Worm (Caenorhabditis elegans) whole organism, late embryonic: Measurements from ENCODE around the gene lmtr-3.

ENCODE experiments used
- F13H6.1 ChIP-seq: sonication (generic microtip); optimal IDR thresholded peaks from 2 replicates; lab custom pipeline; 2016; ENCODE audit warnings: missing genetic modification characterization, missing compliant biosample characterization
- K09A11.1 ChIP-seq: sonication (generic microtip); optimal IDR thresholded peaks from 2 replicates; lab custom pipeline; 2017; ENCODE audit warnings: antibody characterized with exemption, mild to moderate bottlenecking, missing genetic modification characterization, missing compliant biosample characterization; ENCODE audit not compliant: insufficient read depth
- T23F11.4 ChIP-seq: fragments of 200-800 bp; sonication (Bioruptor generic); optimal IDR thresholded peaks from 2 replicates; lab custom pipeline; 2018; ENCODE audit warnings: mild to moderate bottlenecking, missing genetic modification characterization, missing compliant biosample characterization
- Y22D7AL.16 ChIP-seq: sonication (generic microtip); optimal IDR thresholded peaks from 2 replicates; lab custom pipeline; 2016; ENCODE audit warnings: missing genetic modification characterization, missing compliant biosample characterization
- ahr-1 ChIP-seq: sonication (generic microtip); optimal IDR thresholded peaks from 2 replicates; lab custom pipeline; 2016; ENCODE audit warnings: missing genetic modification characterization, missing compliant biosample characterization
- ama-1 ChIP-seq: fragments of 150-350 bp; optimal IDR thresholded peaks from 2 replicates; lab custom pipeline; 2014
- ceh-18 ChIP-seq: sonication (generic microtip); optimal IDR thresholded peaks from 2 replicates; lab custom pipeline; 2016; ENCODE audit warnings: missing genetic modification characterization, missing compliant biosample characterization
- ceh-19 ChIP-seq: fragments of 200-800 bp; sonication (Bioruptor generic); optimal IDR thresholded peaks from 2 replicates; lab custom pipeline; 2018; ENCODE audit warnings: mild to moderate bottlenecking, missing genetic modification characterization, missing compliant biosample characterization
- ceh-22 ChIP-seq: sonication (generic microtip); optimal IDR thresholded peaks from 2 replicates; lab custom pipeline; 2017; ENCODE audit warnings: missing biosample characterization, missing genetic modification characterization
- ceh-24 ChIP-seq: sonication (generic microtip); optimal IDR thresholded peaks from 2 replicates; lab custom pipeline; 2016; ENCODE audit warnings: mild to moderate bottlenecking, missing genetic modification characterization, missing compliant biosample characterization
- ceh-30 ChIP-seq: fragments of 150-350 bp; optimal IDR thresholded peaks from 2 replicates; lab custom pipeline; 2014; ENCODE audit warnings: missing biosample characterization, missing genetic modification characterization
- ceh-31 ChIP-seq: sonication (generic microtip); optimal IDR thresholded peaks from 2 replicates; lab custom pipeline; 2016; ENCODE audit warnings: missing genetic modification characterization, missing compliant biosample characterization
- ceh-34 ChIP-seq: sonication (generic microtip); optimal IDR thresholded peaks from 2 replicates; lab custom pipeline; 2016; ENCODE audit warnings: mild to moderate bottlenecking, missing genetic modification characterization, missing compliant biosample characterization
- ceh-45 ChIP-seq: fragments of 200-800 bp; sonication (Bioruptor generic); IDR thresholded peaks from 2 replicates; pipeline ENCODE4 v1.3.6; 2022; ENCODE audit warnings: missing genetic modification reagents, missing genetic modification characterization, missing compliant biosample characterization
- ceh-9 ChIP-seq: sonication (generic microtip); optimal IDR thresholded peaks from 2 replicates; lab custom pipeline; 2016; ENCODE audit warnings: mild to moderate bottlenecking, missing genetic modification characterization, inconsistent platforms, missing compliant biosample characterization
- elt-2 ChIP-seq: sonication (generic microtip); optimal IDR thresholded peaks from 2 replicates; lab custom pipeline; 2016; ENCODE audit warnings: missing genetic modification reagents, missing genetic modification characterization, missing compliant biosample characterization
- eyg-1 ChIP-seq: sonication (generic microtip); optimal IDR thresholded peaks from 2 replicates; lab custom pipeline; 2016; ENCODE audit warnings: missing genotype, missing genetic modification characterization, missing compliant biosample characterization
- fax-1 ChIP-seq: sonication (generic microtip); optimal IDR thresholded peaks from 2 replicates; lab custom pipeline; 2016; ENCODE audit warnings: missing genotype, missing genetic modification characterization, missing compliant biosample characterization
- fkh-10 ChIP-seq: fragments of 150-350 bp; optimal IDR thresholded peaks from 2 replicates; lab custom pipeline; 2014; ENCODE audit warnings: missing biosample characterization, missing genetic modification reagents, missing genetic modification characterization
- fkh-6 ChIP-seq: sonication (generic microtip); optimal IDR thresholded peaks from 2 replicates; lab custom pipeline; 2016; ENCODE audit warnings: missing genetic modification characterization, missing compliant biosample characterization
- hlh-15 ChIP-seq: sonication (generic microtip); optimal IDR thresholded peaks from 2 replicates; lab custom pipeline; 2016; ENCODE audit warnings: missing genetic modification characterization, missing compliant biosample characterization
- hlh-6 ChIP-seq: sonication (generic microtip); optimal IDR thresholded peaks from 2 replicates; lab custom pipeline; 2016; ENCODE audit warnings: missing genotype, missing genetic modification characterization, missing compliant biosample characterization
- lin-11 ChIP-seq: fragments of 200-800 bp; sonication (Bioruptor generic); optimal IDR thresholded peaks from 2 replicates; lab custom pipeline; 2018; ENCODE audit warnings: mild to moderate bottlenecking, missing genetic modification characterization, missing compliant biosample characterization
- madf-2 ChIP-seq: sonication (generic microtip); optimal IDR thresholded peaks from 2 replicates; lab custom pipeline; 2017; ENCODE audit warnings: missing genetic modification characterization, missing compliant biosample characterization
- nhr-11 ChIP-seq: fragments of 150-350 bp; optimal IDR thresholded peaks from 2 replicates; lab custom pipeline; 2014; ENCODE audit warnings: missing biosample characterization, missing genetic modification characterization
- odd-2 ChIP-seq: sonication (generic microtip); optimal IDR thresholded peaks from 2 replicates; lab custom pipeline; 2017; ENCODE audit warnings: antibody characterized with exemption, mild to moderate bottlenecking, missing genetic modification characterization, missing compliant biosample characterization
- pat-9 ChIP-seq: fragments of 200-800 bp; sonication (Bioruptor generic); optimal IDR thresholded peaks from 2 replicates; lab custom pipeline; 2018; ENCODE audit warnings: mild to moderate bottlenecking, missing genetic modification characterization, moderate library complexity, missing compliant biosample characterization
- pha-2 ChIP-seq: sonication (generic microtip); optimal IDR thresholded peaks from 2 replicates; lab custom pipeline; 2017; ENCODE audit warnings: mild to moderate bottlenecking, missing genetic modification characterization, missing compliant biosample characterization
- pha-4 ChIP-seq: fragments of 150-350 bp; optimal IDR thresholded peaks from 2 replicates; lab custom pipeline; 2018; ENCODE audit warnings: missing biosample characterization, missing genetic modification reagents, missing genetic modification characterization
- pros-1 ChIP-seq: fragments of 150-350 bp; optimal IDR thresholded peaks from 2 replicates; lab custom pipeline; 2014; ENCODE audit warnings: missing biosample characterization, missing genetic modification reagents, missing genetic modification characterization
- ref-2 ChIP-seq: sonication (generic microtip); optimal IDR thresholded peaks from 2 replicates; lab custom pipeline; 2016; ENCODE audit warnings: missing genetic modification characterization, missing compliant biosample characterization
- rnt-1 ChIP-seq: sonication (generic microtip); optimal IDR thresholded peaks from 2 replicates; lab custom pipeline; 2016; ENCODE audit warnings: missing genetic modification characterization, missing compliant biosample characterization
- sdc-2 ChIP-seq: sonication (generic microtip); optimal IDR thresholded peaks from 2 replicates; lab custom pipeline; 2016; ENCODE audit warnings: missing genotype, missing genetic modification characterization, missing compliant biosample characterization
- sox-2 ChIP-seq: fragments of 200-800 bp; sonication (Bioruptor generic); IDR thresholded peaks from 2 replicates; pipeline ENCODE4 v1.3.6; 2022; ENCODE audit warnings: missing genetic modification reagents, missing genetic modification characterization, missing compliant biosample characterization
- sox-4 ChIP-seq: sonication (generic microtip); optimal IDR thresholded peaks from 2 replicates; lab custom pipeline; 2017; ENCODE audit warnings: mild to moderate bottlenecking, missing genetic modification characterization, inconsistent platforms, missing compliant biosample characterization
- tbx-2 ChIP-seq: sonication (generic microtip); optimal IDR thresholded peaks from 2 replicates; lab custom pipeline; 2016; ENCODE audit warnings: missing genetic modification characterization, missing compliant biosample characterization
- tbx-7 ChIP-seq: sonication (generic microtip); optimal IDR thresholded peaks from 2 replicates; lab custom pipeline; 2016; ENCODE audit warnings: missing genotype, missing genetic modification characterization, missing compliant biosample characterization
- ttx-3 ChIP-seq: sonication (generic microtip); optimal IDR thresholded peaks from 2 replicates; lab custom pipeline; 2016; ENCODE audit warnings: missing genetic modification reagents, missing genetic modification characterization, missing compliant biosample characterization
- unc-3 ChIP-seq, 2 experiments: fragments of 200-800 bp in 1 of 2; sonication (Bioruptor generic) in 1 of 2; sonication (generic microtip) in 1 of 2; conservative IDR thresholded peaks in 1 of 2; optimal IDR thresholded peaks in 1 of 2; 2 replicates each; pipeline versions ENCODE4 v1.3.6 to Lab custom; 2016 to 2022; ENCODE audit warnings: missing compliant biosample characterization in 2 of 2, missing genetic modification characterization in 2 of 2, missing genetic modification reagents in 1 of 2
- unc-42 ChIP-seq: sonication (generic microtip); optimal IDR thresholded peaks from 2 replicates; lab custom pipeline; 2016; ENCODE audit warnings: missing genotype, missing genetic modification characterization, missing compliant biosample characterization
- unc-55 ChIP-seq: sonication (generic microtip); optimal IDR thresholded peaks from 2 replicates; lab custom pipeline; 2017; ENCODE audit warnings: missing biosample characterization, missing genetic modification reagents, missing genetic modification characterization
- unc-86 ChIP-seq: sonication (generic microtip); optimal IDR thresholded peaks from 2 replicates; lab custom pipeline; 2016; ENCODE audit warnings: missing genetic modification characterization, missing compliant biosample characterization
- ztf-16 ChIP-seq: sonication (generic microtip); optimal IDR thresholded peaks from 2 replicates; lab custom pipeline; 2017; ENCODE audit warnings: missing genetic modification characterization, missing compliant biosample characterization

The lmtr-3 gene

DNA sequence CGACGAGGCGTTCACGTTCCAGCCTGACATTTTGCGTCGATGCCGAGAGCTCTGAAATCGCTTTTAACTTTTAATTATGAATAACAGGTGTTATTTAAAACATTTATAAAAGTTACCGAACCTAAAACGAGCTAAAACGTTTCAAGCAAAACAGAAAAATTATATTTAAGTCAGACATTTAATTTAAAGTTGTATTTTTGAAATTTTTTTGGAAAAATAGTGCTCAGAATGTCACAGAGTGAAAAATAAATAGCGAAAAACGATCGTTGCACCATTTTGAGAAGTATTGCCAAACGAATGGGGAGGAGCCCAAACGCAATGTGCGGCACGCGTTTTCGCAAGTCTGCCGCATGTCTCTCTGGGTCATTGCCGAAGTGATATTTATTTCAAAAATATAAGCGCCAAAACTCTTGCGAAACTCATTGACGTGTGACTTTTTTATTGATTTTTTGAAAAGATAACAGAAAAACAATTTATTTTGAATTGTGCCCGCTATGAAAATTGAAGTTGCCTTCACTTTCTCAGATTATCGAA lies 10.9 kb upstream of the lmtr-3 start, which contains the start of gene erfa-3 (continued):
- peak; percentile 44 for TF ChIP-seq tbx-7 (tag; lab: Kevin White, UChicago)
- TF ChIP-seq ceh-34 (tag; lab: Kevin White, UChicago): peak; percentile 84
- peak; percentile 72 for TF ChIP-seq sox-4 (tag; lab: Kevin White, UChicago)
- peak; percentile 84 for TF ChIP-seq ref-2 (tag; lab: Kevin White, UChicago)
- TF ChIP-seq fkh-10: no peak
- no peak for TF ChIP-seq pros-1 (tag; lab: Kevin White, UChicago)
- TF ChIP-seq F13H6.1 (tag; lab: Kevin White, UChicago): peak; percentile 63
- no peak for TF ChIP-seq unc-55 (GFP tag; lab: Kevin White, UChicago)
- TF ChIP-seq pat-9: peak; percentile 75
- TF ChIP-seq ahr-1 (tag; lab: Kevin White, UChicago): peak; percentile 57
- TF ChIP-seq ceh-18: peak; percentile 52
- peak; percentile 45; the same call in 1 of the 2 replicates for TF ChIP-seq sox-2 (GFP tag; lab: Robert Waterston, UW)
- TF ChIP-seq hlh-15 (tag; lab: Kevin White, UChicago): peak; percentile 75
- TF ChIP-seq fax-1 (tag; lab: Kevin White, UChicago): peak; percentile 76
- TF ChIP-seq Y22D7AL.16 (tag; lab: Kevin White, UChicago): peak; percentile 52
- no peak for TF ChIP-seq eyg-1
- peak; percentile 74 for TF ChIP-seq unc-86
- TF ChIP-seq ztf-16: peak; percentile 63
- TF ChIP-seq tbx-2 (tag; lab: Kevin White, UChicago): peak; percentile 88
- TF ChIP-seq madf-2 (tag; lab: Kevin White, UChicago): peak; percentile 67
- peak; percentile 51 for TF ChIP-seq ceh-24 (tag; lab: Kevin White, UChicago)

- TF ChIP-seq sox-4 (tag; lab: Kevin White, UChicago) (no peak), fkh-6 (tag; lab: Kevin White, UChicago) (no peak), ahr-1 (tag; lab: Kevin White, UChicago) (no peak), ceh-19 (GFP tag; lab: Kevin White, UChicago) (no peak), lin-11 (tag; lab: Kevin White, UChicago) (no peak), tbx-2 (tag; lab: Kevin White, UChicago) (no peak), ceh-30 (tag; lab: Kevin White, UChicago) (no peak)
These were observed 10.4 kb upstream of the lmtr-3 start, which contains the start of gene math-33 for ce11 chrV:11113607-11114006. math-33 (plus strand) TSS chrV:11113907.

DNA sequence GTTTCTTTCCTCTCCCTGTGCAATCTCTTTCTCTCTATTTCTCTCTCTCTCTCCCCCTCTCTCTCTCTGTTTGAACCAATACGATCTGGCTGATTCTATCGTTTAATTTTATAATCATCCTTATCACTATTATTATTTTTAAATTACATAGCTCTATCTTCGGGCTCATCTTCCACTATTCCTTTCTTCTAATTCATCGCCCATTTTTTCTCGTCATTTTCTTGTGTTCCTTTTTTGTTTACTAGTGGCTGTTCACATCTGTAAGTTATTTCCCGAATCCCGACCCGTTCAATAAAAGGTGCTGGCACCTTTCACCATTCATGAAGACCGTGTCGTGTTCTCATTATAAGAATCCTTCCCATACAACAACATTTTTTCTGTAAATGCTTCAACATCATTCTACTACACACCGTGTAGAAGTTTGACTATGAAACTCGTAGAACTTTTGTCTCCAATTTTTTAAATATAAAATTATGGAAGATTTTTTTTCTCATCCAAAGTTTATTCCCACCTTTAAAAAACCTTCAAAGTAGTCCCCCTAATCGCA lies 5.7 kb upstream of the lmtr-3 start:
- no peak for TF ChIP-seq nhr-11 (tag; lab: Kevin White, UChicago)
- TF ChIP-seq sox-4 (tag; lab: Kevin White, UChicago): no peak
- no peak for TF ChIP-seq ceh-31 (tag; lab: Kevin White, UChicago)
- TF ChIP-seq hlh-6 (tag; lab: Kevin White, UChicago): no peak
- no peak for TF ChIP-seq ttx-3 (tag; lab: Kevin White, UChicago)
- TF ChIP-seq ceh-22 (tag; lab: Kevin White, UChicago): no peak
- TF ChIP-seq sdc-2: no peak
- no peak for TF ChIP-seq rnt-1 (tag; lab: Kevin White, UChicago)
- TF ChIP-seq odd-2 (tag; lab: Kevin White, UChicago): no peak
- TF ChIP-seq unc-42 (tag; lab: Kevin White, UChicago): no peak
- no peak for TF ChIP-seq pha-4 (tag; lab: Kevin White, UChicago)
- TF ChIP-seq ceh-9 (tag; lab: Kevin White, UChicago): no peak
- TF ChIP-seq ama-1: no peak
- TF ChIP-seq ceh-45 (GFP tag; lab: Robert Waterston, UW): no peak
- no peak for TF ChIP-seq elt-2 (tag; lab: Kevin White, UChicago)
- no peak for TF ChIP-seq tbx-7 (tag; lab: Kevin White, UChicago)
- no peak for TF ChIP-seq unc-3 (GFP tag; conservative IDR thresholded peaks at IDR 0.05; lab: Robert Waterston, UW)
- TF ChIP-seq unc-3 (tag; optimal IDR thresholded peaks at IDR 0.05; lab: Kevin White, UChicago): no peak
- no peak for TF ChIP-seq K09A11.1
- no peak for TF ChIP-seq pha-2 (tag; lab: Kevin White, UChicago)
- TF ChIP-seq T23F11.4 (GFP tag; lab: Kevin White, UChicago): no peak
